Fruit fly (Drosophila melanogaster) whole organism, embryonic: Measurements from ENCODE around the gene lab.

Experiments
- Blimp-1 ChIP-seq: fragments of 200-800 bp; sonication (Bioruptor generic); optimal IDR thresholded peaks from 3 replicates; lab custom pipeline; 2018; ENCODE audit warnings: missing biosample characterization, missing genetic modification characterization, mild to moderate bottlenecking, moderate library complexity, missing genetic modification reagents
- CG10274 ChIP-seq: fragments of 200-800 bp; sonication (Bioruptor generic); optimal IDR thresholded peaks from 3 replicates; lab custom pipeline; 2017; ENCODE audit warnings: missing biosample characterization, mild to moderate bottlenecking, missing genetic modification characterization
- CG10654 ChIP-seq: fragments of 200-800 bp; sonication (Bioruptor generic); optimal IDR thresholded peaks from 2 replicates; lab custom pipeline; 2016; ENCODE audit warnings: missing biosample characterization, missing genetic modification characterization
- CG11085 ChIP-seq: fragments of 200-800 bp; sonication (Bioruptor generic); IDR thresholded peaks from 2 replicates; pipeline ENCODE4 v1.3.6; 2022; ENCODE audit warnings: missing biosample characterization, missing genetic modification characterization
- CG11723 ChIP-seq: fragments of 200-800 bp; sonication (Bioruptor generic); optimal IDR thresholded peaks from 2 replicates; lab custom pipeline; 2017; ENCODE audit warnings: missing biosample characterization, mild to moderate bottlenecking, missing genetic modification characterization
- CG12299 ChIP-seq: fragments of 200-800 bp; sonication (Bioruptor generic); optimal IDR thresholded peaks from 2 replicates; lab custom pipeline; 2018; ENCODE audit warnings: missing biosample characterization, mild to moderate bottlenecking, missing genetic modification characterization
- CG14050 ChIP-seq: fragments of 200-800 bp; sonication (Bioruptor generic); IDR thresholded peaks from 3 replicates; pipeline ENCODE4 v1.3.6; 2022; ENCODE audit warnings: missing biosample characterization, missing genetic modification characterization
- CG14860 ChIP-seq: fragments of 200-800 bp; sonication (Bioruptor generic); IDR thresholded peaks from 3 replicates; pipeline ENCODE4 v1.3.6; 2022; ENCODE audit warnings: missing biosample characterization, missing genetic modification characterization; ENCODE audit not compliant: partially characterized antibody
- CG15011 ChIP-seq: fragments of 200-800 bp; sonication (Bioruptor generic); optimal IDR thresholded peaks from 3 replicates; lab custom pipeline; 2018; ENCODE audit warnings: missing biosample characterization, mild to moderate bottlenecking, missing genetic modification characterization
- CG18619 ChIP-seq: fragments of 200-800 bp; sonication (Bioruptor generic); optimal IDR thresholded peaks from 3 replicates; lab custom pipeline; 2017; ENCODE audit warnings: missing biosample characterization, mild to moderate bottlenecking, missing genetic modification characterization
- CG32772 ChIP-seq: fragments of 200-800 bp; sonication (Bioruptor generic); IDR thresholded peaks from 2 replicates; pipeline ENCODE4 v1.3.6; 2022; ENCODE audit warnings: missing biosample characterization, missing genetic modification characterization
- CG34376 ChIP-seq: fragments of 200-800 bp; sonication (Bioruptor generic); optimal IDR thresholded peaks from 2 replicates; lab custom pipeline; 2018; ENCODE audit warnings: missing biosample characterization, mild to moderate bottlenecking, missing genetic modification characterization
- CG34422 ChIP-seq: fragments of 200-800 bp; sonication (Bioruptor generic); IDR thresholded peaks from 3 replicates; pipeline ENCODE4 v1.3.6; 2022; ENCODE audit warnings: missing biosample characterization, missing genetic modification characterization
- CG42726 ChIP-seq: fragments of 200-800 bp; sonication (Bioruptor generic); IDR thresholded peaks from 2 replicates; pipeline ENCODE4 v1.3.6; 2022; ENCODE audit warnings: missing biosample characterization, missing genetic modification characterization; ENCODE audit not compliant: partially characterized antibody
- CG6683 ChIP-seq: fragments of 200-800 bp; sonication (Bioruptor generic); optimal IDR thresholded peaks from 2 replicates; lab custom pipeline; 2017; ENCODE audit warnings: missing biosample characterization, mild to moderate bottlenecking, missing genetic modification characterization, missing genetic modification reagents
- CG9215 ChIP-seq: fragments of 200-800 bp; sonication (Bioruptor generic); IDR thresholded peaks from 2 replicates; pipeline ENCODE4 v1.3.6; 2022; ENCODE audit warnings: missing biosample characterization, missing genetic modification characterization
- CG9797 ChIP-seq: fragments of 200-800 bp; sonication (Bioruptor generic); optimal IDR thresholded peaks from 3 replicates; lab custom pipeline; 2018; ENCODE audit warnings: missing biosample characterization, mild to moderate bottlenecking, missing genetic modification characterization
- E2f2 ChIP-seq: fragments of 200-800 bp; sonication (Bioruptor generic); IDR thresholded peaks from 2 replicates; pipeline ENCODE4 v1.3.6; 2022; ENCODE audit warnings: missing biosample characterization, missing genetic modification characterization
- Ets65A ChIP-seq: fragments of 200-800 bp; sonication (Bioruptor generic); peaks from one replicate; lab custom pipeline; 2016; ENCODE audit warnings: missing biosample characterization, missing genetic modification characterization
- Ets97D ChIP-seq: fragments of 200-800 bp; sonication (Bioruptor generic); optimal IDR thresholded peaks from 3 replicates; lab custom pipeline; 2016; ENCODE audit warnings: missing biosample characterization, missing genetic modification characterization
- Fer2 ChIP-seq: fragments of 200-800 bp; sonication (Bioruptor generic); optimal IDR thresholded peaks from 2 replicates; lab custom pipeline; 2018; ENCODE audit warnings: missing biosample characterization, mild to moderate bottlenecking, missing genetic modification characterization, moderate library complexity
- HLHmδ ChIP-seq: fragments of 200-800 bp; sonication (Bioruptor generic); optimal IDR thresholded peaks from 2 replicates; lab custom pipeline; 2018; ENCODE audit warnings: missing biosample characterization, mild to moderate bottlenecking, missing genetic modification characterization, moderate library complexity
- Hey ChIP-seq: fragments of 200-800 bp; sonication (Bioruptor generic); optimal IDR thresholded peaks from 3 replicates; lab custom pipeline; 2018; ENCODE audit warnings: missing biosample characterization, mild to moderate bottlenecking, missing genetic modification characterization
- Hr39 ChIP-seq: fragments of >200 bp; optimal IDR thresholded peaks from 2 replicates; lab custom pipeline; 2017
- Jarid2 ChIP-seq: fragments of 200-800 bp; sonication (Bioruptor generic); optimal IDR thresholded peaks from 3 replicates; lab custom pipeline; 2017; ENCODE audit warnings: mild to moderate bottlenecking, missing biosample characterization, missing genetic modification reagents, missing genetic modification characterization
- Max ChIP-seq: fragments of 200-800 bp; sonication (Bioruptor generic); optimal IDR thresholded peaks from 2 replicates; lab custom pipeline; 2016; ENCODE audit warnings: missing biosample characterization, mild to moderate bottlenecking, missing genetic modification characterization
- Mes4 ChIP-seq: fragments of 200-800 bp; sonication (Bioruptor generic); optimal IDR thresholded peaks from 2 replicates; lab custom pipeline; 2016; ENCODE audit warnings: missing biosample characterization, missing genetic modification characterization
- Ptx1 ChIP-seq: fragments of 200-800 bp; sonication (Bioruptor generic); IDR thresholded peaks from 2 replicates; pipeline ENCODE4 v1.3.6; 2022; ENCODE audit warnings: missing biosample characterization, missing genetic modification characterization
- Sox102F ChIP-seq: fragments of 200-800 bp; sonication (Bioruptor generic); optimal IDR thresholded peaks from 2 replicates; lab custom pipeline; 2018; ENCODE audit warnings: missing biosample characterization, mild to moderate bottlenecking, missing genetic modification characterization, moderate library complexity
- YL-1 ChIP-seq: fragments of 200-800 bp; sonication (Bioruptor generic); optimal IDR thresholded peaks from 3 replicates; lab custom pipeline; 2017; ENCODE audit warnings: missing biosample characterization, mild to moderate bottlenecking, missing genetic modification characterization
- ash1 ChIP-seq: fragments of 200-800 bp; sonication (Bioruptor generic); optimal IDR thresholded peaks from 2 replicates; lab custom pipeline; 2018; ENCODE audit warnings: missing biosample characterization, mild to moderate bottlenecking, missing genetic modification characterization
- bigmax ChIP-seq: fragments of 200-800 bp; sonication (Bioruptor generic); optimal IDR thresholded peaks from 2 replicates; lab custom pipeline; 2018; ENCODE audit warnings: missing biosample characterization, mild to moderate bottlenecking, missing genetic modification characterization
- dimm ChIP-seq: fragments of 200-800 bp; sonication (Bioruptor generic); IDR thresholded peaks from 2 replicates; pipeline ENCODE4 v1.3.6; 2022; ENCODE audit warnings: missing biosample characterization, missing genetic modification characterization
- dpn ChIP-seq, 2 experiments: fragments of 200-800 bp; sonication (Bioruptor generic); optimal IDR thresholded peaks; 3 replicates each; lab custom pipeline; 2016; ENCODE audit warnings: missing biosample characterization in 2 of 2, missing genetic modification characterization in 2 of 2
- emc ChIP-seq: fragments of 200-800 bp; sonication (Bioruptor generic); optimal IDR thresholded peaks from 2 replicates; lab custom pipeline; 2016; ENCODE audit warnings: missing biosample characterization, missing genetic modification characterization
- ems ChIP-seq: fragments of 200-800 bp; sonication (Bioruptor generic); optimal IDR thresholded peaks from 3 replicates; lab custom pipeline; 2016; ENCODE audit warnings: missing biosample characterization, missing genetic modification characterization
- en ChIP-seq: fragments of 200-800 bp; sonication (Bioruptor generic); optimal IDR thresholded peaks from 2 replicates; lab custom pipeline; 2016; ENCODE audit warnings: missing biosample characterization, missing genetic modification characterization
- eyg ChIP-seq: fragments of 200-800 bp; sonication (Bioruptor generic); optimal IDR thresholded peaks from 3 replicates; lab custom pipeline; 2016; ENCODE audit warnings: missing biosample characterization, missing genetic modification characterization
- gcm2 ChIP-seq: fragments of 200-800 bp; sonication (Bioruptor generic); optimal IDR thresholded peaks from 2 replicates; lab custom pipeline; 2016; ENCODE audit warnings: missing biosample characterization, missing genetic modification characterization
- lmd ChIP-seq: fragments of 200-800 bp; sonication (Bioruptor generic); IDR thresholded peaks from 2 replicates; pipeline ENCODE4 v1.3.6; 2022; ENCODE audit warnings: missing biosample characterization, missing genetic modification characterization
- pros ChIP-seq: fragments of 200-800 bp; sonication (Bioruptor generic); optimal IDR thresholded peaks from 3 replicates; lab custom pipeline; 2019; ENCODE audit warnings: missing biosample characterization, mild to moderate bottlenecking, missing genetic modification characterization, moderate library complexity
- repo ChIP-seq: fragments of 200-800 bp; sonication (Bioruptor generic); optimal IDR thresholded peaks from 2 replicates; lab custom pipeline; 2016; ENCODE audit warnings: missing biosample characterization, missing genetic modification characterization
- shn ChIP-seq: fragments of 200-800 bp; sonication (Bioruptor generic); optimal IDR thresholded peaks from 3 replicates; lab custom pipeline; 2016; ENCODE audit warnings: missing biosample characterization, missing genetic modification characterization
- slbo ChIP-seq: fragments of 200-800 bp; sonication (Bioruptor generic); IDR thresholded peaks from 2 replicates; pipeline ENCODE4 v1.3.6; 2022; ENCODE audit warnings: missing biosample characterization, missing genetic modification characterization
- so ChIP-seq: fragments of 200-800 bp; sonication (Bioruptor generic); IDR thresholded peaks from 3 replicates; pipeline ENCODE4 v1.3.6; 2022; ENCODE audit warnings: missing biosample characterization, missing genetic modification characterization
- sr ChIP-seq: fragments of 200-800 bp; sonication (Bioruptor generic); IDR thresholded peaks from 3 replicates; pipeline ENCODE4 v1.3.6; 2022; ENCODE audit warnings: missing biosample characterization, missing genetic modification characterization
- tin ChIP-seq: fragments of 200-800 bp; sonication (Bioruptor generic); optimal IDR thresholded peaks from 3 replicates; lab custom pipeline; 2016; ENCODE audit warnings: missing biosample characterization, missing genetic modification characterization
- vfl ChIP-seq: fragments of 200-800 bp; sonication (Bioruptor generic); optimal IDR thresholded peaks from 2 replicates; lab custom pipeline; 2016; ENCODE audit warnings: missing biosample characterization, missing genetic modification characterization
- z ChIP-seq: fragments of 200-800 bp; sonication (Bioruptor generic); IDR thresholded peaks from 3 replicates; pipeline ENCODE4 v1.3.6; 2022; ENCODE audit warnings: missing biosample characterization, missing genetic modification characterization

The lab gene

dm6 chr3R:6690139-6690538 is 11.7 kb upstream of the lab start, which contains the start of gene Ccp84Af:
TSS of gene Ccp84Af (minus strand) at chr3R:6690239.
- TF ChIP-seq CG15011 (GFP tag; lab: Kevin White, UChicago) (no peak), Ets65A (GFP tag; lab: Kevin White, UChicago) (peak; percentile 64), CG9797 (GFP tag; lab: Kevin White, UChicago) (no peak), z (no peak), CG11723 (GFP tag; lab: Kevin White, UChicago) (no peak), sr (GFP tag; lab: Robert Waterston, UW) (no peak), CG6683 (GFP tag; lab: Kevin White, UChicago) (no peak)

DNA sequence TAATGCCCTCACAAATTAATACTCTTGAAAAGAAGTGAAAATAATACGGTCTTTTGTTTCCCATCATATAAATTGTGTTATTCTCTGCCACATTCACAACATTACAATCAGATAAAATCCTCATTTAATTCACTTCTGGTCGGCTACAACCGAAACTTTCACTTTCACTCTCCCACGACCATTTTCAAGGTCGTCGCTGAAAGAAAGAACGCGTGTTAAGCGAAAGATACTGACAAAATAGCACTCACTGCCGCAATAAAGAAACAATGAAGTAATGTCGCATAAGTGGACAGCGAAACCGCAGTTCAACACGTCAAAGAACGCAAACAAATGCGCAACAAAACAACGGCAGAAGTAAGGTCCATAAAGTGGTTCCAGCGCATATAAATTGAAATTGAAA is 9.8 kb upstream of the lab start:
- TF ChIP-seq CG42726 (no peak), Blimp-1 (peak; percentile 78)

dm6 chr3R:6687219-6687618 is 8.8 kb upstream of the lab start:
- TF ChIP-seq CG14050 (GFP tag; lab: Robert Waterston, UW) (no peak), CG10654 (no peak), shn (no peak), so (GFP tag; lab: Robert Waterston, UW) (no peak), Mes4 (no peak), Fer2 (no peak), dpn (GFP tag; optimal IDR thresholded peaks at IDR 0.05; lab: Kevin White, UChicago) (no peak), pros (GFP tag; lab: Kevin White, UChicago) (no peak), YL-1 (GFP tag; lab: Kevin White, UChicago) (no peak), CG34422 (GFP tag; lab: Robert Waterston, UW) (0 out of 3 replicates have a peak, but pooled peaks have one; percentile 8), eyg (GFP tag; lab: Kevin White, UChicago) (no peak), CG12299 (tag; lab: Kevin White, UChicago) (no peak), Jarid2 (GFP tag; lab: Kevin White, UChicago) (no peak), CG10274 (no peak), emc (GFP tag; lab: Kevin White, UChicago) (no peak), Hey (tag; lab: Kevin White, UChicago) (no peak), ems (GFP tag; lab: Kevin White, UChicago) (no peak), CG34376 (GFP tag; lab: Kevin White, UChicago) (no peak), CG9215 (no peak), repo (GFP tag; lab: Kevin White, UChicago) (no peak), Sox102F (GFP tag; lab: Kevin White, UChicago) (no peak), E2f2 (GFP tag; lab: Robert Waterston, UW) (no peak), slbo (0 out of 2 replicates have a peak, but pooled peaks have one; percentile 33), CG14860 (GFP tag; lab: Robert Waterston, UW) (0 out of 3 replicates have a peak, but pooled peaks have one; percentile 14), Ptx1 (GFP tag; lab: Robert Waterston, UW) (0 out of 2 replicates have a peak, but pooled peaks have one; percentile 17), CG32772 (GFP tag; lab: Robert Waterston, UW) (0 out of 2 replicates have a peak, but pooled peaks have one; percentile 27), CG11723 (GFP tag; lab: Kevin White, UChicago) (no peak), CG18619 (no peak), tin (GFP tag; lab: Kevin White, UChicago) (no peak), lmd (GFP tag; lab: Robert Waterston, UW) (no peak), ash1 (no peak), CG11085 (GFP tag; lab: Robert Waterston, UW) (no peak), Ets97D (GFP tag; lab: Kevin White, UChicago) (no peak), HLHmδ (no peak), en (GFP tag; lab: Kevin White, UChicago) (no peak), gcm2 (no peak), dimm (GFP tag; lab: Robert Waterston, UW) (no peak), Hr39 (lab: Kevin White, UChicago) (peak; percentile 69), vfl (no peak), Max (GFP tag; lab: Kevin White, UChicago) (no peak), bigmax (GFP tag; lab: Kevin White, UChicago) (no peak)
